Fruit fly (Drosophila melanogaster) whole organism, prepupa: Measurements from ENCODE around the gene spz.

ENCODE experiments used
- CG11294 ChIP-seq: fragments of 200-800 bp; sonication (Bioruptor generic); IDR thresholded peaks from 2 replicates; pipeline ENCODE4 v1.3.6; 2022; ENCODE audit warnings: missing biosample characterization, missing genetic modification characterization
- CG16779 ChIP-seq: fragments of 200-800 bp; sonication (Bioruptor generic); optimal IDR thresholded peaks from 3 replicates; lab custom pipeline; 2017; ENCODE audit warnings: missing biosample characterization, mild to moderate bottlenecking, missing genetic modification characterization
- CG3919 ChIP-seq: fragments of 200-800 bp; sonication (Bioruptor generic); optimal IDR thresholded peaks from 3 replicates; lab custom pipeline; 2016; ENCODE audit warnings: missing biosample characterization, missing genetic modification characterization
- CG8319 ChIP-seq: fragments of 200-800 bp; sonication (Bioruptor generic); optimal IDR thresholded peaks from 3 replicates; lab custom pipeline; 2016; ENCODE audit warnings: missing biosample characterization, missing genetic modification characterization
- Ets21C ChIP-seq: fragments of 200-800 bp; sonication (Bioruptor generic); optimal IDR thresholded peaks from 3 replicates; lab custom pipeline; 2016; ENCODE audit warnings: missing biosample characterization, missing genetic modification characterization
- Hr4 ChIP-seq: fragments of 200-800 bp; sonication (Bioruptor generic); optimal IDR thresholded peaks from 3 replicates; lab custom pipeline; 2016; ENCODE audit warnings: missing biosample characterization, missing genetic modification characterization
- OdsH ChIP-seq: fragments of 200-800 bp; sonication (Bioruptor generic); optimal IDR thresholded peaks from 3 replicates; lab custom pipeline; 2016; ENCODE audit warnings: missing biosample characterization, missing genetic modification characterization
- Sox15 ChIP-seq: fragments of 200-800 bp; sonication (Bioruptor generic); optimal IDR thresholded peaks from 3 replicates; lab custom pipeline; 2016; ENCODE audit warnings: missing biosample characterization, missing genetic modification characterization
- cyc ChIP-seq: fragments of 200-800 bp; sonication (Bioruptor generic); optimal IDR thresholded peaks from 3 replicates; lab custom pipeline; 2016; ENCODE audit warnings: missing biosample characterization, missing genetic modification characterization
- esn ChIP-seq: fragments of 200-800 bp; sonication (Bioruptor generic); optimal IDR thresholded peaks from 2 replicates; lab custom pipeline; 2016; ENCODE audit warnings: missing biosample characterization, mild to moderate bottlenecking, missing genetic modification characterization, moderate library complexity
- fd85E ChIP-seq: fragments of 200-800 bp; sonication (Bioruptor generic); optimal IDR thresholded peaks from 3 replicates; lab custom pipeline; 2016; ENCODE audit warnings: missing biosample characterization, missing genetic modification characterization
- pdm3 ChIP-seq: fragments of 200-800 bp; sonication (Bioruptor generic); optimal IDR thresholded peaks from 3 replicates; lab custom pipeline; 2016; ENCODE audit warnings: missing biosample characterization, missing genetic modification characterization

DNA sequence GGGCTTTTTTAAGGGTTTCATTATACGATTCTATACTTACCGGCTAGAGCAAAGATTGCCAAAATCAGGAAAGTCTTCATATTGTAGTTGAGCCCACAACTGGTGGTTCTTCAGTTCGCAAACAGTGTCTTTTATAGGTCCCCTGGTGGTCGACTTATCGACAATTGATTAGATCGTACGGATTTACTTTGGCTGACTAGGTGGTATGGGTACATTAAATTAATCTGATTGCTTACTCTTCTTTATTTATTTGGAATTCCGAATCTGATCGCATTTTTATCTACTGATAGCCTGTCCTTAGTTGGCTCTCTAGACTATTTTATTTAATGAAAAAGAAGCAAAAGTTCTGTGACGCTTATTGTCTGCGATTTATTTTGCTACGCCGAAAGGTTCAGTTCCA is 43.9 kb downstream of the spz start, which contains the start of gene CG6271:
- no peak for TF ChIP-seq OdsH (GFP tag; lab: Kevin White, UChicago)
- TF ChIP-seq Sox15 = no peak
- TF ChIP-seq CG8319 (GFP tag; lab: Kevin White, UChicago) = no peak
- TF ChIP-seq fd85E (GFP tag; lab: Kevin White, UChicago) = no peak
- TF ChIP-seq Ets21C = no peak
- no peak for TF ChIP-seq CG16779 (tag; lab: Kevin White, UChicago)
- TF ChIP-seq cyc (GFP tag; lab: Kevin White, UChicago) = no peak
- TF ChIP-seq Hr4 (GFP tag; lab: Kevin White, UChicago) = no peak
- TF ChIP-seq pdm3 (GFP tag; lab: Kevin White, UChicago) = no peak
- TF ChIP-seq esn (GFP tag; lab: Kevin White, UChicago) = no peak
- TF ChIP-seq CG11294 (GFP tag; lab: Robert Waterston, UW) = no peak
- TF ChIP-seq CG3919 (GFP tag; lab: Kevin White, UChicago) = no peak
